Worm (Caenorhabditis elegans) whole organism, late embryonic: ENCODE data around the gene unc-50.

Experiments
- K02D7.2 ChIP-seq: sonication (generic microtip); optimal IDR thresholded peaks from 2 replicates; lab custom pipeline; 2017; ENCODE audit warnings: mild to moderate bottlenecking, missing genetic modification characterization, missing compliant biosample characterization
- Y22D7AL.16 ChIP-seq: sonication (generic microtip); optimal IDR thresholded peaks from 2 replicates; lab custom pipeline; 2016; ENCODE audit warnings: missing genetic modification characterization, missing compliant biosample characterization
- ceh-14 ChIP-seq: sonication (generic microtip); optimal IDR thresholded peaks from 2 replicates; lab custom pipeline; 2016; ENCODE audit warnings: missing genotype, missing genetic modification characterization, missing compliant biosample characterization
- ceh-18 ChIP-seq: sonication (generic microtip); optimal IDR thresholded peaks from 2 replicates; lab custom pipeline; 2016; ENCODE audit warnings: missing genetic modification characterization, missing compliant biosample characterization
- ceh-2 ChIP-seq: sonication (generic microtip); optimal IDR thresholded peaks from 2 replicates; lab custom pipeline; 2016; ENCODE audit warnings: missing genotype, missing genetic modification characterization, missing compliant biosample characterization
- ceh-22 ChIP-seq: sonication (generic microtip); optimal IDR thresholded peaks from 2 replicates; lab custom pipeline; 2017; ENCODE audit warnings: missing biosample characterization, missing genetic modification characterization
- ceh-30 ChIP-seq: fragments of 150-350 bp; optimal IDR thresholded peaks from 2 replicates; lab custom pipeline; 2014; ENCODE audit warnings: missing biosample characterization, missing genetic modification characterization
- ceh-34 ChIP-seq: sonication (generic microtip); optimal IDR thresholded peaks from 2 replicates; lab custom pipeline; 2016; ENCODE audit warnings: mild to moderate bottlenecking, missing genetic modification characterization, missing compliant biosample characterization
- ceh-48 ChIP-seq: sonication (generic microtip); optimal IDR thresholded peaks from 2 replicates; lab custom pipeline; 2016; ENCODE audit warnings: missing genetic modification characterization, inconsistent platforms, missing compliant biosample characterization
- ceh-6 ChIP-seq: fragments of 200-800 bp; sonication (Bioruptor generic); optimal IDR thresholded peaks from 2 replicates; lab custom pipeline; 2018; ENCODE audit warnings: mild to moderate bottlenecking, missing genetic modification characterization, missing compliant biosample characterization
- ceh-9 ChIP-seq: sonication (generic microtip); optimal IDR thresholded peaks from 2 replicates; lab custom pipeline; 2016; ENCODE audit warnings: mild to moderate bottlenecking, missing genetic modification characterization, inconsistent platforms, missing compliant biosample characterization
- che-1 ChIP-seq: sonication (generic microtip); optimal IDR thresholded peaks from 2 replicates; lab custom pipeline; 2016; ENCODE audit warnings: mild to moderate bottlenecking, missing genetic modification characterization, missing compliant biosample characterization
- dmd-4 ChIP-seq: sonication (generic microtip); optimal IDR thresholded peaks from 2 replicates; lab custom pipeline; 2016; ENCODE audit warnings: borderline replicate concordance, missing genetic modification characterization, missing compliant biosample characterization
- hlh-13 ChIP-seq: fragments of 200-800 bp; sonication (Bioruptor generic); optimal IDR thresholded peaks from 2 replicates; lab custom pipeline; 2018; ENCODE audit warnings: mild to moderate bottlenecking, missing genetic modification characterization, missing compliant biosample characterization
- hlh-15 ChIP-seq: sonication (generic microtip); optimal IDR thresholded peaks from 2 replicates; lab custom pipeline; 2016; ENCODE audit warnings: missing genetic modification characterization, missing compliant biosample characterization
- hlh-6 ChIP-seq: sonication (generic microtip); optimal IDR thresholded peaks from 2 replicates; lab custom pipeline; 2016; ENCODE audit warnings: missing genotype, missing genetic modification characterization, missing compliant biosample characterization
- madf-2 ChIP-seq: sonication (generic microtip); optimal IDR thresholded peaks from 2 replicates; lab custom pipeline; 2017; ENCODE audit warnings: missing genetic modification characterization, missing compliant biosample characterization
- nhr-232 ChIP-seq: sonication (generic microtip); optimal IDR thresholded peaks from 2 replicates; lab custom pipeline; 2016; ENCODE audit warnings: missing genetic modification characterization, missing compliant biosample characterization
- pax-1 ChIP-seq: fragments of 150-350 bp; optimal IDR thresholded peaks from 2 replicates; lab custom pipeline; 2014; ENCODE audit warnings: missing biosample characterization, missing genetic modification characterization
- ref-2 ChIP-seq: sonication (generic microtip); optimal IDR thresholded peaks from 2 replicates; lab custom pipeline; 2016; ENCODE audit warnings: missing genetic modification characterization, missing compliant biosample characterization
- sox-2 ChIP-seq: fragments of 200-800 bp; sonication (Bioruptor generic); IDR thresholded peaks from 2 replicates; pipeline ENCODE4 v1.3.6; 2022; ENCODE audit warnings: missing genetic modification reagents, missing genetic modification characterization, missing compliant biosample characterization
- syd-9 ChIP-seq: sonication (generic microtip); optimal IDR thresholded peaks from 2 replicates; lab custom pipeline; 2016; ENCODE audit warnings: mild to moderate bottlenecking, missing genetic modification characterization, moderate library complexity, missing compliant biosample characterization
- tbx-2 ChIP-seq: sonication (generic microtip); optimal IDR thresholded peaks from 2 replicates; lab custom pipeline; 2016; ENCODE audit warnings: missing genetic modification characterization, missing compliant biosample characterization
- ttx-3 ChIP-seq: sonication (generic microtip); optimal IDR thresholded peaks from 2 replicates; lab custom pipeline; 2016; ENCODE audit warnings: missing genetic modification reagents, missing genetic modification characterization, missing compliant biosample characterization
- unc-42 ChIP-seq: sonication (generic microtip); optimal IDR thresholded peaks from 2 replicates; lab custom pipeline; 2016; ENCODE audit warnings: missing genotype, missing genetic modification characterization, missing compliant biosample characterization
- zip-5 ChIP-seq: sonication (generic microtip); optimal IDR thresholded peaks from 2 replicates; lab custom pipeline; 2016; ENCODE audit warnings: missing genetic modification characterization, missing compliant biosample characterization

The unc-50 gene

ce11 chrIII:10318062-10318609 lies at the start of gene unc-50, which contains the start of gene ostf-4:
Gene unc-50, minus strand, starts transcription at chrIII:10318162.
Gene ostf-4, minus strand, starts transcription at chrIII:10318559.
- no peak for TF ChIP-seq hlh-6 (tag; lab: Kevin White, UChicago)
- no peak for TF ChIP-seq dmd-4 (tag; lab: Kevin White, UChicago)
- no peak for TF ChIP-seq K02D7.2 (tag; lab: Kevin White, UChicago)
- no peak for TF ChIP-seq syd-9
- no peak for TF ChIP-seq ref-2 (tag; lab: Kevin White, UChicago)
- no peak for TF ChIP-seq hlh-13 (GFP tag; lab: Kevin White, UChicago)
- TF ChIP-seq che-1 (tag; lab: Kevin White, UChicago), result no peak
- TF ChIP-seq ceh-34 (tag; lab: Kevin White, UChicago), result no peak

ce11 chrIII:10367355-10367909 lies 49.5 kb upstream of the unc-50 start:
- TF ChIP-seq unc-42 (tag; lab: Kevin White, UChicago) (peak; percentile 37), ceh-48 (tag; lab: Kevin White, UChicago) (peak; percentile 56), madf-2 (tag; lab: Kevin White, UChicago) (no peak), pax-1 (tag; lab: Kevin White, UChicago) (no peak)

ce11 chrIII:10364656-10365055 lies 46.7 kb upstream of the unc-50 start, which contains the start of gene tbc-8:
Gene tbc-8, plus strand, starts transcription at chrIII:10364956.
- TF ChIP-seq ceh-6 (GFP tag; lab: Kevin White, UChicago) (no peak), Y22D7AL.16 (tag; lab: Kevin White, UChicago) (no peak), nhr-232 (tag; lab: Kevin White, UChicago) (no peak)

- TF ChIP-seq dmd-4 (tag; lab: Kevin White, UChicago), result no peak
- TF ChIP-seq K02D7.2 (tag; lab: Kevin White, UChicago), result no peak
- TF ChIP-seq ceh-9 (tag; lab: Kevin White, UChicago), result no peak
- no peak for TF ChIP-seq zip-5 (tag; lab: Kevin White, UChicago)
- TF ChIP-seq hlh-15 (tag; lab: Kevin White, UChicago), result no peak
- TF ChIP-seq ceh-30 (tag; lab: Kevin White, UChicago), result no peak
- no peak for TF ChIP-seq ceh-22 (tag; lab: Kevin White, UChicago)
- no peak for TF ChIP-seq ttx-3 (tag; lab: Kevin White, UChicago)
- no peak for TF ChIP-seq sox-2
- no peak for TF ChIP-seq tbx-2 (tag; lab: Kevin White, UChicago)
- TF ChIP-seq ceh-14 (tag; lab: Kevin White, UChicago), result no peak
- TF ChIP-seq, all 69 proteins: peak for 0
Measured at ce11 chrIII:10362920-10363319, 45.0 kb upstream of the unc-50 start.

ce11 chrIII:10361456-10361855 lies 43.5 kb upstream of the unc-50 start:
- TF ChIP-seq ttx-3 (tag; lab: Kevin White, UChicago), result no peak
- TF ChIP-seq, all 69 proteins: peak for 0

ce11 chrIII:10359916-10360315 lies 42.0 kb upstream of the unc-50 start:
- TF ChIP-seq ceh-2 (tag; lab: Kevin White, UChicago), result no peak
- TF ChIP-seq K02D7.2 (tag; lab: Kevin White, UChicago), result no peak

ce11 chrIII:10358751-10359150 lies 40.8 kb upstream of the unc-50 start:
- TF ChIP-seq ceh-18 (tag; lab: Kevin White, UChicago), result no peak
- peak; percentile 21 for TF ChIP-seq unc-42 (tag; lab: Kevin White, UChicago)
